Fruit fly (Drosophila melanogaster) whole organism, wandering third instar larva: ENCODE results near the gene CG14995.

Experiments
- Dfd ChIP-seq: fragments of >200 bp; optimal IDR thresholded peaks from 2 replicates; lab custom pipeline; 2017; ENCODE audit warnings: missing biosample characterization, missing genetic modification characterization
- Dif ChIP-seq: fragments of 200-275, 200-300 bp; sonication (Bioruptor generic); optimal IDR thresholded peaks from 2 replicates; lab custom pipeline; 2018; ENCODE audit warnings: missing biosample characterization, missing genetic modification characterization; ENCODE audit not compliant: partially characterized antibody
- Mio ChIP-seq: sonication (Bioruptor generic); optimal IDR thresholded peaks from 2 replicates; lab custom pipeline; 2016; ENCODE audit warnings: missing biosample characterization, missing genetic modification characterization
- Myc ChIP-seq: fragments of >200 bp; optimal IDR thresholded peaks from 2 replicates; lab custom pipeline; 2017
- OdsH ChIP-seq: fragments of 200-800 bp; sonication (Bioruptor generic); optimal IDR thresholded peaks from 2 replicates; lab custom pipeline; 2016; ENCODE audit warnings: missing biosample characterization, mild to moderate bottlenecking, missing genetic modification characterization
- Vsx2 ChIP-seq: fragments of 200-300, 225-300 bp; sonication (Bioruptor generic); optimal IDR thresholded peaks from 2 replicates; lab custom pipeline; 2018; ENCODE audit warnings: missing biosample characterization, missing genetic modification characterization; ENCODE audit not compliant: partially characterized antibody
- brk ChIP-seq: fragments of 200-800 bp; sonication (Bioruptor generic); optimal IDR thresholded peaks from 2 replicates; lab custom pipeline; 2016; ENCODE audit warnings: missing biosample characterization, mild to moderate bottlenecking, missing genetic modification characterization
- dsf ChIP-seq: sonication (Bioruptor generic); optimal IDR thresholded peaks from 2 replicates; lab custom pipeline; 2016; ENCODE audit warnings: missing biosample characterization, missing genetic modification characterization, borderline replicate concordance
- h ChIP-seq: fragments of 200-800 bp; sonication (Bioruptor generic); optimal IDR thresholded peaks from 3 replicates; lab custom pipeline; 2016; ENCODE audit warnings: missing biosample characterization, mild to moderate bottlenecking, missing genetic modification characterization
- lola ChIP-seq: fragments of >200 bp; optimal IDR thresholded peaks from 2 replicates; lab custom pipeline; 2017; ENCODE audit warnings: missing biosample characterization, missing genetic modification characterization
- usp ChIP-seq: fragments of >200 bp; optimal IDR thresholded peaks from 2 replicates; lab custom pipeline; 2017; ENCODE audit warnings: missing biosample characterization, missing genetic modification characterization

DNA sequence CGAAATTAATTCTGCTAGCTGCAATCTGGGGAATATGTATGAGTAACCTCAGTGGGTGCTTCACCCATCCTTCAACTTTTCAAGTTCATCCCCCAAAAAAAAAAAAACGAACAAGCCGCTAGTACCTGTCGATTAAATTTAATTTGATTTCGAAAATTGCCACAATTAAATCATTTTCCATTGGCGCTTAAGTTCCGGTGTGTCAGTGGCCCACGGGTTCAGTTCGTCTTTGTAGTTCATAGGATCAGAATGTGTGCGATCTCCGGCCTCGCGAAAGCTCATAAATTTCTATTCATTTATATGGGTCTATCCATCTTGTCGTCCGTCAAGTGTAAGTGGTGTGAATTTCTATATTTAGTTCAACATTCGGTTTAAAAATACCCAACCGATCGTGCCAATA lies 39.0 kb upstream of the CG14995 start, which contains the start of gene CG32260:
- TF ChIP-seq usp (GFP tag; lab: Kevin White, UChicago) (no peak), Dif (GFP tag; lab: Kevin White, UChicago) (no peak), Dfd (GFP tag; lab: Kevin White, UChicago) (no peak), Vsx2 (GFP tag; lab: Kevin White, UChicago) (no peak), Myc (lab: Kevin White, UChicago) (no peak), OdsH (GFP tag; lab: Kevin White, UChicago) (no peak), h (no peak), brk (GFP tag; lab: Kevin White, UChicago) (no peak), lola (GFP tag; lab: Kevin White, UChicago) (no peak), Mio (GFP tag; lab: Kevin White, UChicago) (no peak), dsf (GFP tag; lab: Kevin White, UChicago) (no peak)
